Worm (Caenorhabditis elegans) whole organism, young adult: ENCODE results near the gene sli-1.

Experiments
- B0019.2 ChIP-seq: fragments of 200-800 bp; sonication (Bioruptor generic); conservative IDR thresholded peaks from 2 replicates; pipeline ENCODE4 v1.3.6; 2022; ENCODE audit warnings: missing genetic modification reagents, missing genetic modification characterization, missing compliant biosample characterization
- Y79H2A.3 ChIP-seq: fragments of 200-800 bp; sonication (Bioruptor generic); conservative IDR thresholded peaks from 2 replicates; pipeline ENCODE4 v1.3.6; 2022; ENCODE audit warnings: missing genetic modification reagents, missing genetic modification characterization, missing compliant biosample characterization
- ceh-79 ChIP-seq: sonication (generic microtip); optimal IDR thresholded peaks from 2 replicates; lab custom pipeline; 2017; ENCODE audit warnings: mild to moderate bottlenecking, missing genetic modification characterization, missing compliant biosample characterization
- nfya-1 ChIP-seq: sonication (generic microtip); optimal IDR thresholded peaks from 2 replicates; lab custom pipeline; 2017; ENCODE audit warnings: antibody characterized with exemption, missing compliant biosample characterization, missing genetic modification characterization, borderline replicate concordance; ENCODE audit not compliant: insufficient read depth
- nfya-2 ChIP-seq: fragments of 200-800 bp; sonication (Bioruptor generic); IDR thresholded peaks from 2 replicates; pipeline ENCODE4 v1.3.6; 2022; ENCODE audit warnings: missing genetic modification reagents, missing genetic modification characterization, missing compliant biosample characterization
- somi-1 ChIP-seq: fragments of 200-800 bp; sonication (Bioruptor generic); optimal IDR thresholded peaks from 2 replicates; lab custom pipeline; 2018; ENCODE audit warnings: mild to moderate bottlenecking, missing genetic modification characterization, missing compliant biosample characterization
- zim-3 ChIP-seq: sonication (generic microtip); optimal IDR thresholded peaks from 2 replicates; lab custom pipeline; 2017; ENCODE audit warnings: mild to moderate bottlenecking, missing genetic modification characterization, moderate library complexity, missing compliant biosample characterization
- ztf-18 ChIP-seq: sonication (generic microtip); optimal IDR thresholded peaks from 2 replicates; lab custom pipeline; 2016; ENCODE audit warnings: missing genotype, mild to moderate bottlenecking, missing genetic modification characterization, missing compliant biosample characterization

- TF ChIP-seq Y79H2A.3 (GFP tag; lab: Robert Waterston, UW) = no peak
- TF ChIP-seq ztf-18 = peak; percentile 79
- no peak for TF ChIP-seq nfya-1 (tag; lab: Kevin White, UChicago)
- TF ChIP-seq B0019.2 = no peak
- no peak for TF ChIP-seq ceh-79 (tag; lab: Kevin White, UChicago)
- no peak for TF ChIP-seq zim-3 (tag; lab: Kevin White, UChicago)
- TF ChIP-seq nfya-2 = no peak
- no peak for TF ChIP-seq somi-1 (GFP tag; lab: Kevin White, UChicago)
Observed at ce11 chrX:768061-768646, 42.4 kb upstream of the sli-1 start, which contains the start of the genes trap-2 and ile-2.
